Worm (Caenorhabditis elegans) whole organism, L1 larva: ENCODE results near the gene sto-6.

Experiments
- C16A3.4 ChIP-seq: fragments of 150-350 bp; optimal IDR thresholded peaks from 2 replicates; lab custom pipeline; 2014; ENCODE audit warnings: missing biosample characterization, missing genetic modification characterization
- alr-1 ChIP-seq: fragments of 200-800 bp; sonication (Bioruptor generic); optimal IDR thresholded peaks from 2 replicates; lab custom pipeline; 2018; ENCODE audit warnings: borderline replicate concordance, mild to moderate bottlenecking, missing genetic modification characterization, missing compliant biosample characterization
- nhr-11 ChIP-seq: fragments of 150-350 bp; optimal IDR thresholded peaks from 2 replicates; lab custom pipeline; 2014; ENCODE audit warnings: missing biosample characterization, missing genetic modification characterization
- sox-4 ChIP-seq: sonication (generic microtip); optimal IDR thresholded peaks from 2 replicates; lab custom pipeline; 2016; ENCODE audit warnings: missing genetic modification characterization, missing compliant biosample characterization
- unc-130 ChIP-seq: fragments of 150-350 bp; optimal IDR thresholded peaks from 2 replicates; lab custom pipeline; 2017; ENCODE audit warnings: missing biosample characterization, missing genetic modification characterization, inconsistent platforms
- unc-62 ChIP-seq: fragments of 150-350 bp; optimal IDR thresholded peaks from 2 replicates; lab custom pipeline; 2014; ENCODE audit warnings: missing biosample characterization, missing genetic modification reagents, missing genetic modification characterization

DNA sequence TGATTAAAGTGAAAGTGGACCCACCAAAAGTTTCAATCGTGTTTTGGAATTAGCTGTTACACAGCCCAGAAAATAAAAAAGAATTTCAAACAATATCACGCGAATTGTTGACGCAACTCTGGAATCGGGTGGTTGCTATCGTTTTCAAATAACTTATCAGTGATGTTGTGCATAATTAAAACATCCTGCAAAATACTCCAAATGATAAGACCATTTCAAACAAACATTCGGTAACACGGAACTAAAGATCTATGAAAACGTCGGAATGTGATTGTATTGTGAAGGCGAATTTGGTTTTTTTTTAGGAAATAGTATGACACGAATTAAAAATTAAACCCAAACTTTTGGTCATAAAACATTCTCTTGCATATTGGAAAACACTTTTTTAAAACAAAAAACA lies 3.6 kb upstream of the sto-6 start, which contains the start of gene spp-30:
- TF ChIP-seq sox-4 (tag; lab: Kevin White, UChicago) (no peak), C16A3.4 (tag; lab: Kevin White, UChicago) (no peak), nhr-11 (tag; lab: Kevin White, UChicago) (no peak), unc-62 (GFP tag; lab: Kevin White, UChicago) (no peak), unc-130 (tag; lab: Kevin White, UChicago) (no peak), alr-1 (tag; lab: Kevin White, UChicago) (no peak)
